Fruit fly (Drosophila melanogaster) whole organism, embryonic: Measurements from ENCODE around the gene CG17929.

ENCODE experiments used
- CG1024 ChIP-seq: fragments of 200-800 bp; sonication (Bioruptor generic); IDR thresholded peaks from 2 replicates; pipeline ENCODE4 v1.3.6; 2022; ENCODE audit warnings: missing biosample characterization, missing genetic modification characterization
- CG10979 ChIP-seq: fragments of 200-800 bp; sonication (Bioruptor generic); optimal IDR thresholded peaks from 2 replicates; lab custom pipeline; 2018; ENCODE audit warnings: missing biosample characterization, mild to moderate bottlenecking, missing genetic modification characterization, moderate library complexity
- CG11456 ChIP-seq: fragments of 200-800 bp; sonication (Bioruptor generic); IDR thresholded peaks from 3 replicates; pipeline ENCODE4 v1.3.6; 2022; ENCODE audit warnings: missing biosample characterization, missing genetic modification characterization
- CG12236 ChIP-seq: fragments of 200-800 bp; sonication (Bioruptor generic); optimal IDR thresholded peaks from 2 replicates; lab custom pipeline; 2016; ENCODE audit warnings: missing biosample characterization, missing genetic modification characterization
- CG12299 ChIP-seq: fragments of 200-800 bp; sonication (Bioruptor generic); optimal IDR thresholded peaks from 2 replicates; lab custom pipeline; 2018; ENCODE audit warnings: missing biosample characterization, mild to moderate bottlenecking, missing genetic modification characterization
- CG12391 ChIP-seq: fragments of 200-800 bp; sonication (Bioruptor generic); optimal IDR thresholded peaks from 3 replicates; lab custom pipeline; 2018; ENCODE audit warnings: missing biosample characterization, mild to moderate bottlenecking, missing genetic modification characterization, moderate library complexity
- CG12744 ChIP-seq: fragments of 200-800 bp; sonication (Bioruptor generic); optimal IDR thresholded peaks from 2 replicates; lab custom pipeline; 2016; ENCODE audit warnings: missing biosample characterization, missing genetic modification characterization
- CG12769 ChIP-seq: fragments of 200-800 bp; sonication (Bioruptor generic); optimal IDR thresholded peaks from 2 replicates; lab custom pipeline; 2019; ENCODE audit warnings: missing biosample characterization, mild to moderate bottlenecking, missing genetic modification characterization, moderate library complexity
- CG15269 ChIP-seq: fragments of 200-800 bp; sonication (Bioruptor generic); optimal IDR thresholded peaks from 2 replicates; lab custom pipeline; 2018; ENCODE audit warnings: missing biosample characterization, mild to moderate bottlenecking, missing genetic modification characterization, moderate library complexity
- CG15696 ChIP-seq: fragments of 200-800 bp; sonication (Bioruptor generic); optimal IDR thresholded peaks from 2 replicates; lab custom pipeline; 2019; ENCODE audit warnings: missing biosample characterization, mild to moderate bottlenecking, missing genetic modification characterization, moderate library complexity
- CG1602 ChIP-seq: fragments of 200-800 bp; sonication (Bioruptor generic); optimal IDR thresholded peaks from 3 replicates; lab custom pipeline; 2016; ENCODE audit warnings: missing biosample characterization, missing genetic modification characterization
- CG16779 ChIP-seq: fragments of 200-800 bp; sonication (Bioruptor generic); IDR thresholded peaks from 2 replicates; pipeline ENCODE4 v1.3.6; 2022; ENCODE audit warnings: missing biosample characterization, missing genetic modification characterization
- CG30431 ChIP-seq: fragments of 200-800 bp; sonication (Bioruptor generic); optimal IDR thresholded peaks from 2 replicates; lab custom pipeline; 2017; ENCODE audit warnings: missing biosample characterization, missing genetic modification characterization
- CG31388 ChIP-seq: fragments of 200-800 bp; sonication (Bioruptor generic); optimal IDR thresholded peaks from 2 replicates; lab custom pipeline; 2016; ENCODE audit warnings: missing biosample characterization, missing genetic modification characterization
- CG32772 ChIP-seq: fragments of 200-800 bp; sonication (Bioruptor generic); IDR thresholded peaks from 2 replicates; pipeline ENCODE4 v1.3.6; 2022; ENCODE audit warnings: missing biosample characterization, missing genetic modification characterization
- CG34376 ChIP-seq: fragments of 200-800 bp; sonication (Bioruptor generic); optimal IDR thresholded peaks from 2 replicates; lab custom pipeline; 2018; ENCODE audit warnings: missing biosample characterization, mild to moderate bottlenecking, missing genetic modification characterization
- CG7271 ChIP-seq: fragments of 200-800 bp; sonication (Bioruptor generic); optimal IDR thresholded peaks from 2 replicates; lab custom pipeline; 2018; ENCODE audit warnings: missing biosample characterization, mild to moderate bottlenecking, missing genetic modification characterization, moderate library complexity
- CG7372 ChIP-seq: fragments of 200-800 bp; sonication (Bioruptor generic); IDR thresholded peaks from 2 replicates; pipeline ENCODE4 v1.3.6; 2022; ENCODE audit warnings: missing biosample characterization, missing genetic modification characterization
- CG7987 ChIP-seq: fragments of 200-800 bp; sonication (Bioruptor generic); optimal IDR thresholded peaks from 2 replicates; lab custom pipeline; 2018; ENCODE audit warnings: missing biosample characterization, mild to moderate bottlenecking, missing genetic modification characterization, moderate library complexity
- D19A ChIP-seq: fragments of 200-800 bp; optimal IDR thresholded peaks from 3 replicates; lab custom pipeline; 2019; ENCODE audit warnings: missing biosample characterization, mild to moderate bottlenecking, missing genetic modification characterization, moderate library complexity
- Eip74EF ChIP-seq, 2 experiments: fragments of 200-800 bp in 1 of 2; fragments of >200 bp in 1 of 2; sonication (Bioruptor generic) in 1 of 2; optimal IDR thresholded peaks; 2 replicates each; lab custom pipeline; 2017 to 2019; ENCODE audit warnings: missing biosample characterization in 2 of 2, missing genetic modification characterization in 2 of 2, mild to moderate bottlenecking in 1 of 2, moderate library complexity in 1 of 2
- Fer3 ChIP-seq: fragments of 200-800 bp; sonication (Bioruptor generic); optimal IDR thresholded peaks from 2 replicates; lab custom pipeline; 2018; ENCODE audit warnings: missing biosample characterization, mild to moderate bottlenecking, missing genetic modification characterization, moderate library complexity
- H15 ChIP-seq: fragments of 200-800 bp; sonication (Bioruptor generic); IDR thresholded peaks from 3 replicates; pipeline ENCODE4 v1.3.6; 2022; ENCODE audit warnings: missing biosample characterization, missing genetic modification characterization
- Mad ChIP-seq: fragments of 200-800 bp; sonication (Bioruptor generic); optimal IDR thresholded peaks from 2 replicates; lab custom pipeline; 2016; ENCODE audit warnings: missing biosample characterization, missing genetic modification characterization
- Myb ChIP-seq: fragments of 200-800 bp; sonication (Bioruptor generic); optimal IDR thresholded peaks from 2 replicates; lab custom pipeline; 2016; ENCODE audit warnings: missing biosample characterization, missing genetic modification characterization
- NFAT ChIP-seq: fragments of 200-800 bp; sonication (Bioruptor generic); IDR thresholded peaks from 2 replicates; pipeline ENCODE4 v1.3.6; 2022; ENCODE audit warnings: missing biosample characterization, missing genetic modification characterization
- NK7.1 ChIP-seq: fragments of 200-800 bp; sonication (Bioruptor generic); optimal IDR thresholded peaks from 3 replicates; lab custom pipeline; 2016; ENCODE audit warnings: missing biosample characterization, missing genetic modification characterization
- Nf-YA ChIP-seq: fragments of 200-800 bp; sonication (Bioruptor generic); IDR thresholded peaks from 2 replicates; pipeline ENCODE4 v1.3.6; 2022; ENCODE audit warnings: missing biosample characterization, missing genetic modification characterization
- Oaz ChIP-seq: fragments of 200-800 bp; sonication (Bioruptor generic); IDR thresholded peaks from 2 replicates; pipeline ENCODE4 v1.3.6; 2022; ENCODE audit warnings: missing biosample characterization, missing genetic modification characterization
- Sin3A ChIP-seq: fragments of >200 bp; optimal IDR thresholded peaks from 2 replicates; lab custom pipeline; 2018
- Sox102F ChIP-seq: fragments of 200-800 bp; sonication (Bioruptor generic); optimal IDR thresholded peaks from 2 replicates; lab custom pipeline; 2018; ENCODE audit warnings: missing biosample characterization, mild to moderate bottlenecking, missing genetic modification characterization, moderate library complexity
- Ssrp ChIP-seq: fragments of 200-800 bp; sonication (Bioruptor generic); optimal IDR thresholded peaks from 2 replicates; lab custom pipeline; 2018; ENCODE audit warnings: missing biosample characterization, mild to moderate bottlenecking, missing genetic modification characterization, moderate library complexity
- ac ChIP-seq: fragments of 200-800 bp; sonication (Bioruptor generic); optimal IDR thresholded peaks from 3 replicates; lab custom pipeline; 2017; ENCODE audit warnings: missing biosample characterization, mild to moderate bottlenecking, missing genetic modification characterization
- al ChIP-seq: fragments of 200-800 bp; sonication (Bioruptor generic); IDR thresholded peaks from 2 replicates; pipeline ENCODE4 v1.3.6; 2022; ENCODE audit warnings: missing biosample characterization, missing genetic modification characterization
- btn ChIP-seq: fragments of 200-800 bp; sonication (Bioruptor generic); optimal IDR thresholded peaks from 2 replicates; lab custom pipeline; 2016; ENCODE audit warnings: missing biosample characterization, missing genetic modification characterization
- caup ChIP-seq: fragments of 200-800 bp; sonication (Bioruptor generic); optimal IDR thresholded peaks from 3 replicates; lab custom pipeline; 2017; ENCODE audit warnings: missing biosample characterization, mild to moderate bottlenecking, missing genetic modification characterization, moderate library complexity; ENCODE audit not compliant: severe bottlenecking
- chif ChIP-seq, 2 experiments: fragments of 200-800 bp; sonication (Bioruptor generic); optimal IDR thresholded peaks; 3 replicates each; lab custom pipeline; 2016; ENCODE audit warnings: missing biosample characterization in 2 of 2, missing genetic modification characterization in 2 of 2
- crc ChIP-seq: fragments of 200-800 bp; sonication (Bioruptor generic); optimal IDR thresholded peaks from 2 replicates; lab custom pipeline; 2016; ENCODE audit warnings: missing biosample characterization, missing genetic modification characterization
- dmrt11E ChIP-seq: fragments of 200-800 bp; sonication (Bioruptor generic); optimal IDR thresholded peaks from 3 replicates; lab custom pipeline; 2018; ENCODE audit warnings: missing biosample characterization, mild to moderate bottlenecking, missing genetic modification characterization, moderate library complexity
- dmrt99B ChIP-seq: fragments of 200-800 bp; sonication (Bioruptor generic); optimal IDR thresholded peaks from 2 replicates; lab custom pipeline; 2018; ENCODE audit warnings: missing biosample characterization, mild to moderate bottlenecking, missing genetic modification characterization, moderate library complexity
- grau ChIP-seq: fragments of 200-800 bp; optimal IDR thresholded peaks from 3 replicates; lab custom pipeline; 2019; ENCODE audit warnings: missing biosample characterization, mild to moderate bottlenecking, missing genetic modification characterization, moderate library complexity
- kay ChIP-seq: fragments of 200-800 bp; sonication (Bioruptor generic); optimal IDR thresholded peaks from 2 replicates; lab custom pipeline; 2016; ENCODE audit warnings: missing biosample characterization, missing genetic modification characterization
- klu ChIP-seq: fragments of 200-800 bp; sonication (Bioruptor generic); IDR thresholded peaks from 2 replicates; pipeline ENCODE4 v1.3.6; 2022; ENCODE audit warnings: missing biosample characterization, missing genetic modification characterization
- lab ChIP-seq: fragments of 200-800 bp; sonication (Bioruptor generic); optimal IDR thresholded peaks from 3 replicates; lab custom pipeline; 2017; ENCODE audit warnings: missing biosample characterization, missing genetic modification characterization, mild to moderate bottlenecking, moderate library complexity, missing genetic modification reagents
- lbe ChIP-seq: fragments of 200-800 bp; sonication (Bioruptor generic); optimal IDR thresholded peaks from 2 replicates; lab custom pipeline; 2016; ENCODE audit warnings: missing biosample characterization, mild to moderate bottlenecking, missing genetic modification characterization
- ro ChIP-seq: fragments of 200-800 bp; sonication (Bioruptor generic); IDR thresholded peaks from 2 replicates; pipeline ENCODE4 v1.3.6; 2022; ENCODE audit warnings: missing biosample characterization, missing genetic modification characterization
- shn ChIP-seq: fragments of 200-800 bp; sonication (Bioruptor generic); optimal IDR thresholded peaks from 3 replicates; lab custom pipeline; 2016; ENCODE audit warnings: missing biosample characterization, missing genetic modification characterization
- sob ChIP-seq: fragments of 200-800 bp; sonication (Bioruptor generic); IDR thresholded peaks from 2 replicates; pipeline ENCODE4 v1.3.6; 2022; ENCODE audit warnings: missing biosample characterization, missing genetic modification characterization
- stc ChIP-seq: fragments of 200-800 bp; sonication (Bioruptor generic); IDR thresholded peaks from 2 replicates; pipeline ENCODE4 v1.3.6; 2022; ENCODE audit warnings: missing biosample characterization, missing genetic modification characterization
- tx ChIP-seq: fragments of 200-800 bp; sonication (Bioruptor generic); optimal IDR thresholded peaks from 2 replicates; lab custom pipeline; 2016; ENCODE audit warnings: missing biosample characterization, missing genetic modification characterization

CG17929 gene

DNA sequence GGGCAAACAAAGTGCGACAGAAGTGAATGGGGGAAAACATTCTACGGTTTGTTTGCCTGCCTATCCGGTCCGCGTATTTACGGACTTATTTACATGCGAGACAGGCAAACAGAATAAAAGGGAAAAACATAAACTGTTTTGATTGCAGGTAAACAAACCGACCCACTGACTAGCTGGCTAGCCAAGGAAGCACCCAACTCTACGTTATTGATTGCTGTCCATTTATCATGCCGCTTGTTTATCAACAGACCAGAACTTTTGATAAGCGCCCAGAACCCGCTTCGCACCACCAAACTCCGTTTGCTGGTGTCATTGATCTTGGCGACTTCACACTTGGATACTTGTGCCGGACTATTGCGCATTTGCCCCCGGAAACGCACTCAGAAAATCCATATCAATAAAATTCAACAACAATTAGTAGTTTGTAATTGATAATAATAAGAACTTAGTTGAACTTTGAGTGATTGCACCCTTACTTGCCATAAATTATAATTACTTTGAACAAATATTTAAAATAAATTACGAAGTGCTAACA is 6.6 kb downstream of the CG17929 start (continued):
- peak; percentile 79 for TF ChIP-seq dmrt11E
- peak; percentile 38 for TF ChIP-seq grau (tag; lab: Kevin White, UChicago)
- peak; percentile 44 for TF ChIP-seq CG30431 (GFP tag; lab: Kevin White, UChicago)
- TF ChIP-seq CG1602: peak; percentile 29
- peak; percentile 77 for TF ChIP-seq CG12236 (GFP tag; lab: Kevin White, UChicago)
- TF ChIP-seq kay (GFP tag; lab: Kevin White, UChicago): peak; percentile 59
- TF ChIP-seq CG10979 (tag; lab: Kevin White, UChicago): peak; percentile 42
- peak; percentile 48 for TF ChIP-seq CG7987 (GFP tag; lab: Kevin White, UChicago)
- peak; percentile 23 for TF ChIP-seq tx (GFP tag; lab: Kevin White, UChicago)
- peak; percentile 79 for TF ChIP-seq CG12769
- peak; percentile 21 for TF ChIP-seq CG12299
- TF ChIP-seq CG7271 (tag; lab: Kevin White, UChicago): peak; percentile 15
- peak; percentile 34 for TF ChIP-seq Myb (GFP tag; lab: Kevin White, UChicago)
- TF ChIP-seq CG7372 (GFP tag; lab: Robert Waterston, UW): no peak
- TF ChIP-seq CG12744 (GFP tag; lab: Kevin White, UChicago): peak; percentile 50
- peak; percentile 42 for TF ChIP-seq shn (GFP tag; lab: Kevin White, UChicago)
- TF ChIP-seq stc (GFP tag; lab: Robert Waterston, UW): peak; percentile 49; the same call in 1 of the 2 replicates
- TF ChIP-seq sob (GFP tag; lab: Robert Waterston, UW): peak; percentile 72
- TF ChIP-seq crc (GFP tag; lab: Kevin White, UChicago): peak; percentile 20
- TF ChIP-seq CG12391: peak; percentile 19
- peak in 1 of 2 experiments; percentile 39 for TF ChIP-seq Eip74EF (GFP tag; optimal IDR thresholded peaks at IDR 0.05; lab: Kevin White, UChicago)
- peak; percentile 33; the same call in 1 of the 2 replicates for TF ChIP-seq ro (GFP tag; lab: Robert Waterston, UW)
- TF ChIP-seq al (GFP tag; lab: Robert Waterston, UW): peak; percentile 7; the same call in 1 of the 2 replicates
- peak; percentile 10 for TF ChIP-seq Sox102F (GFP tag; lab: Kevin White, UChicago)
- TF ChIP-seq chif (GFP tag; optimal IDR thresholded peaks at IDR 0.05; lab: Kevin White, UChicago): peak; percentile 23 to 64
- peak; percentile 51 for TF ChIP-seq CG15696
- TF ChIP-seq CG34376 (GFP tag; lab: Kevin White, UChicago): peak; percentile 18
- TF ChIP-seq lbe (GFP tag; lab: Kevin White, UChicago): peak; percentile 39
- peak; percentile 60 for TF ChIP-seq NK7.1 (GFP tag; lab: Kevin White, UChicago)
- no peak for TF ChIP-seq CG31388
- no peak; the same call in 1 of the 2 replicates for TF ChIP-seq CG1024 (GFP tag; lab: Robert Waterston, UW)
- TF ChIP-seq CG11456 (GFP tag; lab: Robert Waterston, UW): peak; percentile 72; the same call in 2 of the 3 replicates
- TF ChIP-seq btn: peak; percentile 53
- TF ChIP-seq ac (GFP tag; lab: Kevin White, UChicago): peak; percentile 60
- TF ChIP-seq klu (GFP tag; lab: Robert Waterston, UW): 0 out of 2 replicates have a peak, but pooled peaks have one; percentile 24
- peak; percentile 40 for TF ChIP-seq CG15269 (tag; lab: Kevin White, UChicago)
- peak; percentile 65; the same call in 2 of the 3 replicates for TF ChIP-seq H15 (GFP tag; lab: Robert Waterston, UW)
- TF ChIP-seq D19A: no peak
- peak; percentile 39 for TF ChIP-seq Fer3
- no peak for TF ChIP-seq Ssrp (tag; lab: Kevin White, UChicago)
- no peak for TF ChIP-seq Oaz (GFP tag; lab: Robert Waterston, UW)
- peak; percentile 33 for TF ChIP-seq Mad
- 0 out of 2 replicates have a peak, but pooled peaks have one; percentile 26 for TF ChIP-seq Nf-YA (GFP tag; lab: Robert Waterston, UW)
- peak; percentile 71 for TF ChIP-seq NFAT (GFP tag; lab: Robert Waterston, UW)
- TF ChIP-seq CG32772 (GFP tag; lab: Robert Waterston, UW): 0 out of 2 replicates have a peak, but pooled peaks have one; percentile 21
- TF ChIP-seq CG16779: 0 out of 2 replicates have a peak, but pooled peaks have one; percentile 53
- TF ChIP-seq dmrt99B: no peak
- TF ChIP-seq Sin3A: no peak
- TF ChIP-seq caup (GFP tag; lab: Kevin White, UChicago): peak; percentile 74
- peak; percentile 88 for TF ChIP-seq lab
